Worm (Caenorhabditis elegans): Measurements from ENCODE around the gene ugt-9.

ugt-9 gene

ce11 chrV:4871992-4872391, 23.9 kb upstream of the ugt-9 start, which contains the start of gene srd-33:
TSS of gene srd-33 (plus strand) at chrV:4872292.
- TF ChIP-seq pha-4 (tag; optimal IDR thresholded peaks at IDR 0.05) (no peak), tbx-2 (tag; optimal IDR thresholded peaks at IDR 0.05) (no peak), R02D3.7 (tag; optimal IDR thresholded peaks at IDR 0.05) (no peak)

DNA sequence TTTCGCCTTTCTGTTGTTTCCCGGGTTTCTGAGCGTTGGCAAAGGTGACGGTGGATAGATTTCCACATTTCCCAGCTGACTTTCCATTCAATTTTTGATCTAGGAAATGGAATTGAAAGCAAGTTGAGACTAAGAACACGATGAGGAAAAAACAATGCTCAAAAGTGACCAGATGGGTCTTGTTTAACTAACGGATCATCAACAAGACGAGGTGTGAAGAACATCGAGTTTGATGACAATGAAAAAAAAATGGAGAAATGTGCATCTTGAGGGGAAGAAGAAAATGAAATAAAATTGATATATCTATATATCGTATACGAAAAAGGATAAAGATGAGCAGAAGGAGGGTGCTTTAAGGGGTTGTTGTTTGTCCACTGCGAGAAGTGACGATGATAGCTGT, 18.3 kb upstream of the ugt-9 start, which contains the start of gene T19H12.6:
TSS of gene T19H12.6 (minus strand) at position 101 of the 400 bp plus-strand sequence.
- no peak for TF ChIP-seq ama-1 (optimal IDR thresholded peaks at IDR 0.05)

DNA sequence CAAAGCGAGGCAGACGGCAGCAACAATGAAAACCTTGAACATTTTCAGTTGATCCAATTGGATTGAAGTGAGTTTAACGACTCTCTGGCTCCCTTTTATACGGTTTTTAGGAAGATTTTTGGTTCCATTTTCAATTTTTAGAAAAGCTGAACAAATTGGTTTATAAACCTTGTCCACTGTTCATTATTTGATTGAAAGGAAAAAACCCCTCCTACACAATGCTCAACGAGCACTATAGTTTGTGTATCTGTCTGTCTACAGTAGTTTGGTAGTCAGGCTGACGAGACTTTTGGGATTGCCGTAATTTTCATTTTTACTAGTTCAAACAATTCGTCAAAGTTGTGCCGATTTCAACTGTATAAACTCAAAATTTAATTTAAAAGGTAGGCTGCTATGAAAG, 16.6 kb upstream of the ugt-9 start, which contains the start of gene T19H12.15:
TSS of gene T19H12.15 (minus strand) at position 101 of the 400 bp plus-strand sequence.
- TF ChIP-seq zag-1 (tag; optimal IDR thresholded peaks at IDR 0.05), result no peak

- TF ChIP-seq nhr-237 (tag; optimal IDR thresholded peaks at IDR 0.05), result no peak
- no peak for TF ChIP-seq aly-2 (tag; optimal IDR thresholded peaks at IDR 0.05)
- TF ChIP-seq daf-12 (tag; optimal IDR thresholded peaks at IDR 0.05), result no peak
- no peak for TF ChIP-seq nhr-77 (tag; optimal IDR thresholded peaks at IDR 0.05)
These were observed 14.5 kb upstream of the ugt-9 start, which contains the start of gene str-32 for ce11 chrV:4881377-4881776. TSS of gene str-32 (minus strand) at chrV:4881477.

- no peak for TF ChIP-seq nhr-25 (tag; optimal IDR thresholded peaks at IDR 0.05)
- no peak for TF ChIP-seq elt-2 (tag; optimal IDR thresholded peaks at IDR 0.05)
- no peak for TF ChIP-seq nhr-23 (tag; optimal IDR thresholded peaks at IDR 0.05)
- TF ChIP-seq ztf-11 (tag; optimal IDR thresholded peaks at IDR 0.05), result no peak
- TF ChIP-seq nhr-237 (tag; optimal IDR thresholded peaks at IDR 0.05), result no peak
- no peak for TF ChIP-seq daf-12 (tag; optimal IDR thresholded peaks at IDR 0.05)
- TF ChIP-seq ceh-82 (tag; optimal IDR thresholded peaks at IDR 0.05), result no peak
- no peak for TF ChIP-seq R02D3.7 (tag; optimal IDR thresholded peaks at IDR 0.05)
These were observed 11.4 kb upstream of the ugt-9 start, which contains the start of gene T19H12.12 for ce11 chrV:4884490-4884889. TSS of gene T19H12.12 (plus strand) at chrV:4884790.

ce11 chrV:4885372-4885771, 10.5 kb upstream of the ugt-9 start, which contains the start of gene T19H12.3:
TSS of gene T19H12.3 (plus strand) at chrV:4885672.
- TF ChIP-seq jun-1 (tag; optimal IDR thresholded peaks at IDR 0.05) (no peak), nhr-67 (tag; optimal IDR thresholded peaks at IDR 0.05) (no peak), pqm-1 (tag; optimal IDR thresholded peaks at IDR 0.05) (no peak), eor-1 (tag; optimal IDR thresholded peaks at IDR 0.05) (no peak), fos-1 (tag; optimal IDR thresholded peaks at IDR 0.05) (no peak), lin-15B (tag; optimal IDR thresholded peaks at IDR 0.05) (no peak), nfya-1 (tag; optimal IDR thresholded peaks at IDR 0.05; ENCODE audit: insufficient read depth) (no peak), tbx-2 (tag; optimal IDR thresholded peaks at IDR 0.05) (no peak), daf-12 (tag; optimal IDR thresholded peaks at IDR 0.05) (no peak), ceh-16 (tag; optimal IDR thresholded peaks at IDR 0.05) (no peak), ama-1 (optimal IDR thresholded peaks at IDR 0.05) (no peak), hmg-11 (tag; optimal IDR thresholded peaks at IDR 0.05) (no peak), elt-3 (tag; optimal IDR thresholded peaks at IDR 0.05) (no peak), R02D3.7 (tag; optimal IDR thresholded peaks at IDR 0.05) (no peak)

DNA sequence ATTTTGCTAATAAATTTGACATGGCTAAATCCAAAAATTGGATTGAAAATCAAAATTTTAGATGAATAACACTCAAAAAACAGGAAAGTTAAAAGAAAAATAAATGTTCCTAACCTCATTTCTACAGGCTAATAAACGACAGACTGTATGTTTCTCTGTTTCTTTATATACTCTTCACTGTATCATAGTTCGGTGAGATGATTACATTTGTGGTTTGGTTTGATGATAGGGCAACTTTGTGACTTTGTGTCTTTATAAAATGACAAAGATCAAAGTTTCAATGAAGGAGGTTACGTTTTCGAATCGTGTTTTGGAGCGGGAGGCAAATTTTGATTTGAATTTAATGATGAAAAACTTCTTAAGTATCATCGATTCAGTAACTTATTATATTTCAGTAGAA, 6.4 kb upstream of the ugt-9 start, which contains the start of gene ugt-12:
TSS of gene ugt-12 (minus strand) at position 153 of the 400 bp plus-strand sequence.
- peak; percentile 35 for TF ChIP-seq nhr-23 (tag; optimal IDR thresholded peaks at IDR 0.05)
- TF ChIP-seq fkh-2 (tag; optimal IDR thresholded peaks at IDR 0.05), result no peak
- peak; percentile 71 for TF ChIP-seq elt-2 (tag; optimal IDR thresholded peaks at IDR 0.05)
- peak; percentile 39 for TF ChIP-seq pha-4 (tag; optimal IDR thresholded peaks at IDR 0.05)
- no peak for TF ChIP-seq nhr-12 (tag; optimal IDR thresholded peaks at IDR 0.05)
- no peak for TF ChIP-seq elt-1 (tag; optimal IDR thresholded peaks at IDR 0.05)
- no peak for TF ChIP-seq ztf-4 (tag; optimal IDR thresholded peaks at IDR 0.05)
- peak; percentile 43 for TF ChIP-seq pqm-1 (tag; optimal IDR thresholded peaks at IDR 0.05)
- no peak for TF ChIP-seq snpc-4 (tag; optimal IDR thresholded peaks at IDR 0.05)
- no peak for TF ChIP-seq mml-1 (tag; optimal IDR thresholded peaks at IDR 0.05)
- TF ChIP-seq elt-3 (tag; optimal IDR thresholded peaks at IDR 0.05), result no peak
